Fruit fly (Drosophila melanogaster): ENCODE measurements around the gene CG42521.

CG42521 gene

DNA sequence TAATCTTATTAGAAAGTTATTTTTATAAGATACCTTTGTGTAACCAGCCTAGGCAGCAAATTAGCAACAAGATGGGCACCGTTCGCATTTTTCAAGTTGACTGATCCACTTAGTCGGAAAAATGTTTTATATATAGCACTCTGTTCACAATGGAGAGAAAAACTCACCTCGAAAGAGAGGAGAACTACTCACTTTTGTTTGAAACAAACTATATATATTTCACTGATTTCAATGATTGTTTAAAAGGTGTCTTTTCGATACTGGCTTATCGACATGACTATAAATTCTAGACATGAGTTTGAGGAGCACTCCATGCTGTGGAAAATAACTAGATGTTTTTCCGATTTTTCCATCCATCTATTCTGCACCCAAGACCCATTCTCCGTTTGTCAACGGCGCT, at the start of gene CG42521:
CG42521 (minus strand) TSS at position 101 of the 400 bp plus-strand sequence.
- TF ChIP-seq psq (optimal IDR thresholded peaks at IDR 0.05) (no peak), EcR (GFP tag; optimal IDR thresholded peaks at IDR 0.05) (no peak), usp (GFP tag; optimal IDR thresholded peaks at IDR 0.05) (no peak), pan (optimal IDR thresholded peaks at IDR 0.05) (no peak), CG8478 (optimal IDR thresholded peaks at IDR 0.05) (no peak), Dll (optimal IDR thresholded peaks at IDR 0.05) (no peak)

DNA sequence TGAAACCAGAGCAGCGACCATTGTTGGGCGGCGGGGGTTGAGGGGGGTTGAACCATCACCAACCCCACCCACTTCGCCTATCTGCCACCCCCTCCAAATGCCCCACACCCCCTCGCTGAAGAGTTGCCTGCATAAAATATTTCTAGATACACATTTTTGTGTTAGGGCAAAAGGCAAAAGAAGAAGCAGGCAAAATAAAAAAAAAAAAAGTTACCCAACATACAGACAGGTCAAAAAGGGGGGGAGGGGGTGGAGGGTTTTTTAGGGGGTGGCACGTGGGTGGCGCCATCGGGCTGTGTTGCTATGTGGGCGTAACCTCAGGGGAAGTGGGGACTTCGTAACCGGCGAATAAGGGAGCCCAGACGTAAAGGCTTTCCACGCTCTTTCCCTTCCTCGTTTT, 49.2 kb upstream of the CG42521 start:
- no peak for TF ChIP-seq psq (optimal IDR thresholded peaks at IDR 0.05)
- no peak for TF ChIP-seq Dll (optimal IDR thresholded peaks at IDR 0.05)
- TF ChIP-seq usp (GFP tag; optimal IDR thresholded peaks at IDR 0.05), result no peak
- TF ChIP-seq pan (optimal IDR thresholded peaks at IDR 0.05), result no peak
- TF ChIP-seq CG8478 (optimal IDR thresholded peaks at IDR 0.05), result no peak
- no peak for TF ChIP-seq EcR (GFP tag; optimal IDR thresholded peaks at IDR 0.05)

DNA sequence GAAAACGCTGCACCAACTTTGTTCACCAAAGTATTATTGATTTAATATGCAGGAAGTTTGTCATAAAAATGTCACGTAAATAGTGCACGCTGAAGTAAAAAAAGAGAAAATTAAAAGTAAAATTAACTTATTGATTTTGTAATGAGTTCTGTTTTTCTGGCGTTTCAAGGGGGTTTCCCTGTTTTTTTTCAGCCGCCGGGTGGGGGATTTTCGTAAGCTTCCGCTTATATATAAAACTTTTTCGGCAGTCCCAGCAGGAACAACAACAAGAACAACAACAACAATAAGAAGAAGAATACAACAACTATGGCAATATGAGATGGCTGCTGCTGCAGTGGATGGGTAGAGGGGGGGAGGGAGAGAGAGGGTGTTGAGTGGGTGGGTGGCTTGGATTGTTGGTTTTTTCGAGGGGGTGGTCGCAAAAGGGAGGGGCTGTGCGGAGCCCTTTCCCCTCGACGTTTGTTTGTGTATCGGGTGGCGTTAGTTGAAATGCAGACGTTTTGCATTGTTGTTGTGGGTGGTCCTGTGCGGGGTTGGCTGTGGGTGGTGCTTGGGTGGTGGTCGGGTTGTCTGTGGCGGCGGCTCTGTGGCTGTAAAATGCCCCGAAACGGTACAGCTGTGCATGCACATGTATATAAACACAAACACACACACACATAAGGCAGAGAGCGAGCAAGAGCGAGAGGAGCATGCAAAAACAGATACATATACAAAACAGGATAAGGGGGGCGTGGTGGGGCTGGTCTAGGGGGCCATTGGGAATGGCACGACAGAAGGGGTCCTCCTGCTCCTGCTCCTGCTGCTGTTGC, 46.4 kb upstream of the CG42521 start:
- TF ChIP-seq pan (optimal IDR thresholded peaks at IDR 0.05) (no peak), usp (GFP tag; optimal IDR thresholded peaks at IDR 0.05) (no peak), CG8478 (optimal IDR thresholded peaks at IDR 0.05) (no peak), Dll (optimal IDR thresholded peaks at IDR 0.05) (no peak), EcR (GFP tag; optimal IDR thresholded peaks at IDR 0.05) (no peak), psq (optimal IDR thresholded peaks at IDR 0.05) (no peak)

DNA sequence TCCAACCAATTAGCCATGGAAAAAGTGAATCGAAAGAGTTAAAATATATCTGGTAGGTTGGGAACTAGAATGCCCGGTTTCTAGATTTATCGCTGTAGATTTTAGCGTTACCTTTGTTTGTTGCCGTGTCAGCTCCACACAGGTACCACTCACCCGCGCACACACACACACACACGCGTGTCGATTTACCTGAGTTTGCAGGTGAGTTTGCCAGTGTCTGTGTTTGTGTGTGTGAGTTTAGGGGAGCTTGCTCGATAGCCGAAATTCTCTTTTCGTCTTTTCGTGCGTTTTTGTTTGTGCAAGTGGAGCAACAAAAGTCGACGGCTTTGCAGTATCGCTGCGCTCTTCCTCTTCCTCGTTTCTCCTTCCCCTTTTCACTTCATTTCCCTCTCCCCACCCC, 44.0 kb upstream of the CG42521 start:
- TF ChIP-seq EcR (GFP tag; optimal IDR thresholded peaks at IDR 0.05), result no peak
- TF ChIP-seq psq (optimal IDR thresholded peaks at IDR 0.05), result no peak
- no peak for TF ChIP-seq pan (optimal IDR thresholded peaks at IDR 0.05)
- no peak for TF ChIP-seq CG8478 (optimal IDR thresholded peaks at IDR 0.05)
- no peak for TF ChIP-seq usp (GFP tag; optimal IDR thresholded peaks at IDR 0.05)
- no peak for TF ChIP-seq Dll (optimal IDR thresholded peaks at IDR 0.05)

DNA sequence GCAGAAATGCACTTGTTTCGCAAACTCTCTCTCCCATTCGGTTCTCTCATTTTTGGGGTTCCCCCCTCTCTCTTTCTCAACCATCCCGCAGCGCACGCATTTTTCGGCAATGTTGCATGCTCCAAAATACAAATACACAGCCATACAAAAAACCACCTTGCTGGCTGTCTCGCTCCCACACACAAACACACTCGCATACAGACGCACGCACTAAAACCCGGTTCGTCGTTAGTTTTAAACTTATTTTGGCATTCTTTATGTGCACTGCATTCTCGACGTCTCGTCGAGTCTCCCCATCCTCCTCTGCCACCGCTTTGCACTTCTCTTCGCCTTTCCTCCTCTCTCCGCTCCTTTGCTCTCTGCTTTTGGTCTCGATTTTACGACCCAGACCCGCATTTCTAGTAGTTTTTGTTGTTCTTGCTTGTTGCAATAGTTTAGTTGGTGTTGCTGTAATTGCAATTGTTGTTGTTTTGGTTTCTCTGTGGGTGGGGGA, 43.2 kb upstream of the CG42521 start:
- TF ChIP-seq usp (GFP tag; optimal IDR thresholded peaks at IDR 0.05), result no peak
- TF ChIP-seq pan (optimal IDR thresholded peaks at IDR 0.05), result no peak
- TF ChIP-seq psq (optimal IDR thresholded peaks at IDR 0.05), result no peak
- no peak for TF ChIP-seq EcR (GFP tag; optimal IDR thresholded peaks at IDR 0.05)
- TF ChIP-seq Dll (optimal IDR thresholded peaks at IDR 0.05), result peak; percentile 56
- no peak for TF ChIP-seq CG8478 (optimal IDR thresholded peaks at IDR 0.05)

DNA sequence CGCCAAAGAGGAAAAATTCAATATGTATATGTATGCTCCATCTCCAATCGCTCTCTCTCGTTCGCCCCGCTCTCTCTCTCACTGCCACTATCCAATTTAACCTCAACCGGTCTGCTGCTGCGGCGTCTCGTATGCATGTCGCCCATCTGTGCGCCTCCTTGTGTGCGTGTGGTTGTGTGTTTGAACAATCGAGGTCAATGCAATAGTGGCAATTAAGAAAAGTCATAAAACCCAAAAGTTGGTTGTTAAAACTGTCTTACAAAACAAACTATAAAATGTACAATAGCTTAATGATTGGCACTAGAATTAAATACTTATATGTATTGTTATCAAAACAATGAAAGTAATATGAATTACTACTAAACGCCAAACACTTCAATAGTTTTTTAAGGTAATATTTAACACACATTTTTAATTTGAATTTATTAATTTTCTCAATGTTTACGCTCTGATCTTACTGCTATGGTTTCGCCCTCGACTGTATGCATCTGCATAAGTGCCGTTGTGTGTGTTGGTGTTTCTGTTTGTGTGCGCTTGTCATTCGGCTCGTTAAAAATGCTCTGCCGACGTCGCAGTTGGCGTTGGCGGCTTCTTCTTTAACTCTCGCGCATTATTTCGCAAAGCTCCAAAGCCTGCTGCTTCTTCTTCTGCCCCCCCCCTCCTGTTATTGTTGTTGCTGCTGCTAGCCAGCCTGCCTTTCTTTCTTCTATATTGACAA, 42.2 kb upstream of the CG42521 start:
- TF ChIP-seq pan (optimal IDR thresholded peaks at IDR 0.05), result no peak
- TF ChIP-seq CG8478 (optimal IDR thresholded peaks at IDR 0.05), result no peak
- no peak for TF ChIP-seq psq (optimal IDR thresholded peaks at IDR 0.05)
- TF ChIP-seq Dll (optimal IDR thresholded peaks at IDR 0.05), result no peak
- no peak for TF ChIP-seq EcR (GFP tag; optimal IDR thresholded peaks at IDR 0.05)
- TF ChIP-seq usp (GFP tag; optimal IDR thresholded peaks at IDR 0.05), result no peak

DNA sequence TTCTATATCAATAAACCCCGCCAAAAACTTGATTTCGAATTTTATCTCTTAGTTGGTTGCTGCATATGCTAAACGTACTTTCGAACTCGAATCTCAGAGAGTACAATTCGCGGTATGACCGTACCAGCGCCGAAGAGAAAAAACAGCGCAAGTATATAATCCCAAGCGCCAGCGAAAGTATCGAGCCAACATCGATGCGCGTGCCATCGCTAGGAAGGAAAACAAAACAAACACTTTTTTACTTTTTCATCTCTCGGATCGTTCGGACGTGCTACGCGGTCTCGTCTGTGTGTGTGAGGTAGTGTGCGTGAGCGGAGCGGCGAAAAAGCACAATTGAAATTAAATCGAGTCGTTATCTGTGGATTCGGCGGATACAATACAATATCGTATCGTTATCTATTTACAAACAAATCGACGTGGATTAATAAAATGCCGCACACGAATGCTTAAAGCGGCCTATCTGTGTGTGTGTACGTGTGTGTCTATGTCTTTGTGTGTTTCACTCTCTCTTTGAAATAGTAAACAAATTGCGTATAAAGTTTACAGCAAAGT, 41.2 kb upstream of the CG42521 start, which contains the start of gene simj:
simj (plus strand) TSS at position 229 of the 552 bp plus-strand sequence.
- no peak for TF ChIP-seq psq (optimal IDR thresholded peaks at IDR 0.05)
- no peak for TF ChIP-seq usp (GFP tag; optimal IDR thresholded peaks at IDR 0.05)
- TF ChIP-seq EcR (GFP tag; optimal IDR thresholded peaks at IDR 0.05), result no peak
- no peak for TF ChIP-seq pan (optimal IDR thresholded peaks at IDR 0.05)
- no peak for TF ChIP-seq Dll (optimal IDR thresholded peaks at IDR 0.05)
- TF ChIP-seq CG8478 (optimal IDR thresholded peaks at IDR 0.05), result no peak

DNA sequence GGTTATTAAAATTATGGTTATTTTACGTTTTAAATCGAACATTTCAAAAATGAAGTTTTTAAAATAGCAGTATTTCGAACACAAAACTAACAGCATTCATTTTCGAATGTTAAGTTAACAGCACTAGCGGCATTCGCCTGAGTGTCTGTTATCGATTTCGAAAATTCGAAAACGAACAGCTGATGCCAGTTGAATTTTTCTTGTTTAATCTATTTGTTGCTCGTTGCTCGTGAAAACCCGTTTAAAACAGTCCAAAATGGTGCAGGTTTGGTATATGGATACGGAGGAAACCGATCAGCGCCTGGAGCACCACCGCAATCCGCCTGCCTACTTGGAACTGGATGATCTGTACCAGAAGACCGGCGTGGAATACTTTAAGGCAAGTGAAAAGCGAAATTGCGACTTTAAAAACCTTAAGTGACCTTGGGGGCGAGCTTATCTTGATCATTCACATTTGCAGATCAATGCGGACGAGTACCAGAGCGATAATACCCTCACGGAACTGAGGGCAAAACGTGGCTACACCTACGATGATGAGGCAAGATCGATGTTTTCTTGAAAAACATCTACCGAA, 39.9 kb upstream of the CG42521 start, which contains the start of gene Adi1:
Adi1 (plus strand) TSS at position 187 of the 574 bp plus-strand sequence.
- TF ChIP-seq EcR (GFP tag; optimal IDR thresholded peaks at IDR 0.05), result no peak
- no peak for TF ChIP-seq usp (GFP tag; optimal IDR thresholded peaks at IDR 0.05)
- no peak for TF ChIP-seq psq (optimal IDR thresholded peaks at IDR 0.05)
- no peak for TF ChIP-seq CG8478 (optimal IDR thresholded peaks at IDR 0.05)
- no peak for TF ChIP-seq Dll (optimal IDR thresholded peaks at IDR 0.05)
- no peak for TF ChIP-seq pan (optimal IDR thresholded peaks at IDR 0.05)

DNA sequence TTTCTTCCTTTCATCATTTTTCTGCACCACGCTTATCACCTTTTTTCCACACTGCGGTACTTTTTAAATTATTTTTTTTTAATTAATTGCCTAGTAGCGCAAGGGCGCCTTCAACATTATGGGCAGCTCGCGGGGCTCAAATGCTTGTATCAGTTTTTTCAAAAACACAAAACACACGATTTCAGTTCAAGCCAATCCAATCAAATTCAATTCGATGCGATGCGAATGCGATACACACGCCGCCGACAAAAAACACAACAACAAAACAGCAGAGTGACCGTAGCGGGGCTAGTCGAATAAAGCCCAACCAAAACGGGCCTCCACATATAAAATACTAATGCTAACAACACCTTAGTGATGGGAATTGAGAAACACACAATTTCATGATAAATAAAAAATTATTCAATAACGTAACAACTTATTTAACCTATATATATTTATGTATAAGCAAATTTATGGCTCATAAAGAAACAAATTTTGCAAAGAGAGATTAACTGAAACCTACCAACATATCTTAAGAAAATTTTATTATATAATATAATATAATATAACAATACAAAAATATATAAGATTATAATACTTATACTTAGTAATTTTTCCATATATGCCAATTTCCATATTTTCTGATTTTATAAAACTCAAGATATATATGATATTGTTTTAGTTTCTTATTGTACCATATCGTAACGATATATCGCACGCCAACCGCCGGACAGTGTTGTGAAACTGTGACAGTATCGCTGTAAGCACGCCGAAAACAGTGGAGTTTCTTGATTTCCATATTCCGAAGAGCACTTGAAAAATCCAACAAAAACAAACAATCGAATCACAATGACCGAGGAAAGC, 37.6 kb upstream of the CG42521 start, which contains the start of the genes CG32066 and CG8003:
CG32066 (minus strand) TSS at position 270 of the 846 bp plus-strand sequence.
CG8003 (plus strand) TSS at position 732 of the 846 bp plus-strand sequence.
- TF ChIP-seq pan (optimal IDR thresholded peaks at IDR 0.05), result no peak

DNA sequence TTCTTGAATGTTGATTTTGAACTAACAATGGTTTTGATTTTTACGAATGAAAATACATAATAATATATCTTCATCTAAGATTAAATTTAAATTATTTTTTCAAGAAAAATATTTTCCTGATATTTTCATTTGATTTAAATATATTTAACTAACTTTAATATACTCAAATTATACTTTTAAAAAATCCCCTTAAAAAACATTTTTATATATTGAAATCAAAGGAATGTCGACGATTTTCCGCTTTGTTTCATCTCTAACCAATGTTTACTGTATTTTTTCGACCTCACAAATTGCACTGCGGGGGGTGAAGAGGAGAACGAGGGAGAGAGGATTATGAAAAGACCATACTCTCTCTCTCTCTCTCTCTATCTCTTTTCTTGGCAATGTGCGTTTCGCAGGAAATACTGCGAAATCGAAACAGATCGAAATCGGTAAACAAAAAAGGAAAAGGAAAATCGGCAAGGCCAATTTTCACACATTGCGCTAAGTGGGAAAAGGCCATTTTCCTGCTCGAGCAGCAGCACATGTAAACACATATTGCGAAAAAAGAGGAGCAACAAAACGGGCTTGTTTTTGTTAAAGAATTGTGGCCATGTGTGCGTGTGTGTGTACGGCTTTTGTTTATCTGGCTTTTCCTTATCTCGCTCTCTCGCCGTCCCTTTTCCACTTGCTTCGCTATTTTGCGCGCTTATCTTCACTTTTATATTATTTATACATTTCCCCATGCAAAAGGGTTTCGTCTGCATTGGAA, 36.8 kb upstream of the CG42521 start:
- TF ChIP-seq pan (optimal IDR thresholded peaks at IDR 0.05) (no peak), usp (GFP tag; optimal IDR thresholded peaks at IDR 0.05) (no peak), psq (optimal IDR thresholded peaks at IDR 0.05) (no peak), EcR (GFP tag; optimal IDR thresholded peaks at IDR 0.05) (no peak), Dll (optimal IDR thresholded peaks at IDR 0.05) (no peak), CG8478 (optimal IDR thresholded peaks at IDR 0.05) (no peak)
